Worm (Caenorhabditis elegans): ENCODE results near the gene T25D1.2.

T25D1.2 gene

DNA sequence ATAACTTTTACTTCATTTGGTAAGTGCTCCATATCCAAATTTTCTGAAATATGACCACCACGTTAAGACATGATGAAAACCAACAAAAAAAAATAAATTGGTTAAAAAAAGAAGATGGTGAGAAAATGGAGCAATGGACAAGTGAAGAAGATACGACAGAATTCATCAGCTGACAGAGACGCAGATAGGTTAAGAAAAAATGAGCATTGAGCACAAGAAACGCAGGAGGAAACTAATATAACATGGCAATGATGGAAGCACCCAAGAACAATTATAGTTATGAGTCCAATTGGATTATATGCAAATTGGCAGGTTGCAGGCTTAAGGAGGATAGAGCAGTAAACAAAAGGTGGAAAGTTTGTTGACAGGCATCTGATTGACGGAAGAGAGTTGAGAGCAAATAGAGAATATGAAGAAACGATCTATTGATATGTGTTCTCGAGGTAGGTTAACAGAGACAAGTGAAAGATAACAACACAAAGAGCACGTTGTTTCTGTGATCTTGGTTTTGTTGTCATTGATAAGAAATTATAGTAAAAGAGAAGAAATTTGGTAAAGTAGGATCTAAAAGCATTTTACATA lies 38.6 kb downstream of the T25D1.2 start, which contains the start of gene K08B5.2:
K08B5.2 (minus strand) TSS at position 43 of the 582 bp plus-strand sequence.
- TF ChIP-seq unc-62 (GFP tag; optimal IDR thresholded peaks at IDR 0.05), result no peak

DNA sequence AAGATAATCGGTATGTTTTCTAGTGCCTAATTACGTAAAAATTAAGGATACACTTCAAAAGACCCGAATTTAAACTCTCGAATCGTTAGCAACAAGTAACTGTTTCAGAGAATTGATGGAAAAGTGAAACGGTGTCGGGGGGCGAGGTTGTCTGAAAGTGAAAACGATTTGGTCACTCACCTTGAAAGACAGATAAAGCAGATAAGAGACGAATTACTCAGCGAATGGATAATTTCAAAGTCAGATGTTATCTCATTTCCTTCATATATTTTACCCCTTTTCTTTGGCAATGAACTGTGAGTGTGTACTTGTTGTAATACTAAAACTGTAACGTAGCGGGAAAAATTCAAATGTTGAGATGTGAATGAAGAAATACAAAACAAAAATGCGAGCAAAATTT lies 40.4 kb downstream of the T25D1.2 start:
- TF ChIP-seq unc-62 (GFP tag; optimal IDR thresholded peaks at IDR 0.05), result no peak

DNA sequence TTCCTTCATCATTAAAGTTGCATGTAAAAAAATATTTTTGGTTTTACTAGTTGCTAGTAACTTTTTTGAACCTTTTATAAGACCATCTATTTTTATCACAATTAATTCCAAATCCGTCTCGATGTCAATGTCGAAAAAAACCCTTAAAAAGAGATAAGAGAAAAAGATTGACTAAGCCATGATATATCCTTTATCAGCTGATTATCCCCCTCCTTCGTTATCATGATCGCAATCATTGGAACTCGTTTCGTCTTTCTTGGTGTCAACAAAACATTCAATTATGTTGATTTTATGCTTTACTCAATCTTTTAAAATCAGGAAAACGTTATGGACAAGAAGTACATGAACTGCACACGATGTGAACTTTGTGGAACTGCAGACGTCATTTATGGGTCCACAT lies 42.8 kb downstream of the T25D1.2 start, which contains the start of gene K08B5.1:
K08B5.1 (plus strand) TSS at position 318 of the 400 bp plus-strand sequence.
- TF ChIP-seq unc-62 (GFP tag; optimal IDR thresholded peaks at IDR 0.05), result no peak

DNA sequence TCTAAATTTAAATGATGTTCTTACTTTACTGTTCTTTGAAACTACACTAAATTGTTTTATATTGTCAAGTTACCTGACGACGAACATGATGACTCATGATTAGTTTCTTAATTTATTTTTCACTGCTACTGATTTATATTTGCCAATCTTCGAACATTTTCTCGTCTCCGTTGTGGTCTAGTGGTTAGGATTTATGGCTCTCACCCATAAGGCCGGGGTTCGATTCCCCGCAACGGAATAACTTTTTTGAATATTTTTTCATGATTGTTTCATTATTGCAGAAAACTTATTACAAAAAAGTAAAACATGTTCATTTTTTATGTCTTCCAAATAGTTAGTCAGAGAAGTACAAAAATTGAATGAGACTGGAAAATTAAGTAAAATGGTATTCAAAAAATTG lies 43.4 kb downstream of the T25D1.2 start:
- no peak for TF ChIP-seq unc-62 (GFP tag; optimal IDR thresholded peaks at IDR 0.05)

DNA sequence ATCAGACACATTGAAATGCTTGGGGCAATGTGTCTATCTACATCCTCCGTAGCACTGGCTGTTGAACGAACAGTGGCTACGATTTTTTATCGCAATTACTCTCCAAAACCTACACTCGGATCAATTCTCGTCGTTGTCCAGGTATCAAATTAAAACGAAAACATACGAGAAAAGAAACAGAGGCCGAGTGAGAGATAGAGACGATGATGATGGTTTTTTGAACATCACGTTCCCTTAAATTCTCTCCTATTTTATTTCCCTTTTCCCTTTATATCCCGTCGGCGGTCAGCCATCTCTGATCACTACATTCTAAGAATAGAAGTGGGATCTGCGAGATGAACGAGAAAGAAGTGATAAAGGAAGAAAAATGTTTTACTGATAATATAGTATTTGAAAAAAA lies 44.0 kb downstream of the T25D1.2 start:
- no peak for TF ChIP-seq unc-62 (GFP tag; optimal IDR thresholded peaks at IDR 0.05)

DNA sequence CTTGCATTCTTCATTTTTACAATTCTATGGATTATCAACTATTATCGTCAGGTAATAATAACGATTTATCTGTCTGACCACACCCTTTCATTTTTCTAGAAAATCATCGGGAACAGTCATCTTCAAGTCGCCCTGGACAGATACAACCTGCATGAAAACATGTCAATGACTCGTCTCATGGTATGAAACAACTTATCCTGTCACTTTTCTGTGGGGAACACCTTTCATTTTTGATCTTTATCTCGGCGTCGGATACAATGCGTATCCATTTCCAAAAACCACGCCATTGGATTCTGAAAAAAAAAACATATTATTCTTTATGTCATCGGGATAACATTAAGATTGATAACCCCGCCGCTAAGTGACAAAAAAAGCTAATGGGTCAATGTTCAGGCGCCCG lies 45.5 kb downstream of the T25D1.2 start:
- no peak for TF ChIP-seq unc-62 (GFP tag; optimal IDR thresholded peaks at IDR 0.05)

DNA sequence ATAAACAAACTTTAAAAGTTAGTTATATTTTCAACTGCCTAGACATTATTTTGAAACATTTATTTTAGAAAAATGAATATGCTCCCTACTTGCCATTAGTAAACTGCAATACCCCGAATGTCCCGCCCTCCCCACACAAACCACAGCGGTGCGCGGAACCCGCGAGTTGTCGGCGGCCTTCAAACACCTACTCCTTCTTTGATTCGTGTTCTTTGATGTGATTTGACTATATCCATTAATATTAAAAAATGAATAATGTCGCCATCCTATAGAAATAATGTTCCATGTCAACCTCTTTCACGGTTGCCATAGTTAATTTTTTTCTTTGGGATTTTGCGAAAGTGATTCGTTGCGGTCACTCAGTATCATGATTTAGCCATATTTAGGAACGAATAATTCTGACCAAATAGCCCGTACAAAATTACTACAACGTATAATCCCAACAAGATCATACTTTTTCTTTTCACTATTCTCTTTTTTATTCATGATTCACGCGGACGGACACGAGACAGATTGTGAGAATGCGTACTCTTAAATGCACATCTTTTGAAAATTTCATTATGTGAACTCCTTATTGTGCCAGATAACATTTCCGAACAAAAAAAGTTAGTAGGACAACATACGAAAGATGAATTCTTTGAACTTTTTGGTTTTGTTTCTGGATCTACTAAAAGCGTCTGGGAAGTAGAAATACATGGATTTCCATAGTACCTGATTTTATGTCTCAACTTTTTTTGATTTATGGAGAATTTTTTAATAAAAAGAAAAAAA lies 49.3 kb downstream of the T25D1.2 start:
- TF ChIP-seq unc-62 (GFP tag; optimal IDR thresholded peaks at IDR 0.05), result no peak

DNA sequence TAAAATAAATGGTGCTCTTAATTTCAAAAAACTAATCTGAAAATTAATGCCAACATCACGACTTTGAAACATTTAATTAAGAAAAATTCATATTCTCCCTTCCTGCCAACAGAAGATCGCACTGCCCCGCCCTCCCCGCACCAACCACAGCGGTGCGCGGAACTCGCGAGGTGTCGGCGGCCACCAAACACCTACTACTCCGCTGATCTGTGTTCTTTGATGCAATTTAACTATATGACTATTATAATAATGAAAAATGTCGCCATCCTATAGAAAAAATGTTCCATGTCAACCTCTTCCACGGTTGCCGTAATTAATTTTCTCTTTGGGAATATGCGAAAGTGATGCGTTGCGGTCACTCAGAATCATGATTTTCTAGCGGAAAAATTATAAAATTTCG lies 50.4 kb downstream of the T25D1.2 start:
- no peak for TF ChIP-seq unc-62 (GFP tag; optimal IDR thresholded peaks at IDR 0.05)

DNA sequence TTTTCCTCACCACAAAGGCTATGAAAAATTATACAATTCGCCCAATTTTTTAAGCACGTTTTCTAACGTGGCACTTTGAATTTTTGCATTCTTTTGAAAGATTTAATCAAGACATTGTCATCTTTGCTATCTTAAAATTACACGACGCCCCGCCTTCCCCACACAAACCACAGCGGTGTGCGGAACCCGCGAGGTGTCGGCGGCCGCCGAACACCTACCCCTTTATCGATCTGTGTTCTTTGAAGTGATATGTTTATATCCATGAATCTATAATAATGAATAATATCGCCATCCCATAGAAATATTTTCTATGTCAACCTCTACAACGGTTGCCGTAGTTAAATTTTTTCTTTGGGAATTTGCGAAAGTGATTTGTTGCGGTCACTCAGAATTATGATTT lies 51.0 kb downstream of the T25D1.2 start:
- TF ChIP-seq unc-62 (GFP tag; optimal IDR thresholded peaks at IDR 0.05), result no peak
